Fruit fly (Drosophila melanogaster): ENCODE data around the gene ppl.

DNA sequence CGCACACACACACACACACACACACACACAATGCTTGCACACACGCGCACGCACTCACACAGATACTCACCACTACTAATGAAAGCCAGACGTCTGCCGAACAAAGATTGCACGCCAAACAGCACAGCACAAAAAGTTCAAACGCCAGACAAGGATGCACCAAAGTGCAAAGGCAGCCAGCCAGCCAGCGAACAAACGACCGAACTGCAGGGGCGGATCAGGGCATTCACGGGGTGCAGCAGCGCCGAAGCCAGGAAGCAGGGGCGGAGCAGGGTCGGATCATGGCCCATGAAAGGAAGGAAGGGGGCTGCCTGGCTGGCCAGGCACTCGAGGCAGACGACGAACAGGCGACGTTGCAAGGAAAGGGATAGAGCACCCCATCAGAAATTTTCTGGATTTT is 28.8 kb downstream of the ppl start:
- TF ChIP-seq psq (GFP tag; optimal IDR thresholded peaks at IDR 0.05) = peak; percentile 12
- TF ChIP-seq dl (GFP tag; optimal IDR thresholded peaks at IDR 0.05; ENCODE audit: insufficient read depth in 1 of 2, partially characterized antibody in 2 of 2) = peak in 1 of 2 experiments; percentile 43
- TF ChIP-seq br (GFP tag; optimal IDR thresholded peaks at IDR 0.05) = peak; percentile 57
- no peak for TF ChIP-seq usp (GFP tag; optimal IDR thresholded peaks at IDR 0.05)
- TF ChIP-seq jim (GFP tag; optimal IDR thresholded peaks at IDR 0.05) = peak; percentile 5

Measured in whole organism, wandering third instar larva.